Fruit fly (Drosophila melanogaster): ENCODE results near the gene Es2.

DNA sequence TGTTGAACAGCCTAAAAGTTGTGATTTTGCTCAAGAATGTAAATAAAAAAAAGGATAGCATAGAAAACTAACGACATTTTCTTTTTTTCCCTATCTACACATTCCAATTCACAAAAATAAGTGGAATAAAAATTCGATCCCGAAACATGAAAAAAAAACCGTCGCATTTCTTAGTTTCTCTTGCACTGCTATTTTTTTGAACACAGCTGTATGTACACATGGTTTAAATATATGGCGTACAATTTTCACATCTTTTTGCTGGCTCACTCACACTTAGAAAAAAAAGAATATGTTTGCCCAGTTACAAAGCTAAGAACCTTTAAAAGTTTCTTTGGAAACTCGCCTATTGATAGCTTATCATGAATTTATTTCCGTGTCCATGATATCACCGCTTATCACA lies 1.0 kb upstream of the Es2 start:
- TF ChIP-seq CTCF (optimal IDR thresholded peaks at IDR 0.05) (no peak), CG8478 (optimal IDR thresholded peaks at IDR 0.05) (no peak)
